Fruit fly (Drosophila melanogaster) whole organism, embryonic: Measurements from ENCODE around the gene Traf-like.

Experiments used
- ATbp ChIP-seq: fragments of 200-800 bp; sonication (Bioruptor generic); optimal IDR thresholded peaks from 2 replicates; lab custom pipeline; 2017; ENCODE audit warnings: missing biosample characterization, mild to moderate bottlenecking, missing genetic modification characterization, missing genetic modification reagents
- B-H1 ChIP-seq: fragments of 200-800 bp; sonication (Bioruptor generic); IDR thresholded peaks from 3 replicates; pipeline ENCODE4 v1.3.6; 2022; ENCODE audit warnings: missing biosample characterization, missing genetic modification characterization
- B-H2 ChIP-seq: fragments of 200-800 bp; sonication (Bioruptor generic); optimal IDR thresholded peaks from 2 replicates; lab custom pipeline; 2018; ENCODE audit warnings: missing biosample characterization, mild to moderate bottlenecking, missing genetic modification characterization
- CG10565 ChIP-seq: fragments of 200-800 bp; sonication (Bioruptor generic); optimal IDR thresholded peaks from 3 replicates; lab custom pipeline; 2016; ENCODE audit warnings: missing biosample characterization, mild to moderate bottlenecking, missing genetic modification characterization
- CG10654 ChIP-seq: fragments of 200-800 bp; sonication (Bioruptor generic); optimal IDR thresholded peaks from 2 replicates; lab custom pipeline; 2016; ENCODE audit warnings: missing biosample characterization, missing genetic modification characterization
- CG11093 ChIP-seq: fragments of 200-800 bp; sonication (Bioruptor generic); IDR thresholded peaks from 3 replicates; pipeline ENCODE4 v1.3.6; 2022; ENCODE audit warnings: missing biosample characterization, missing genetic modification characterization
- CG11456 ChIP-seq: fragments of 200-800 bp; sonication (Bioruptor generic); IDR thresholded peaks from 3 replicates; pipeline ENCODE4 v1.3.6; 2022; ENCODE audit warnings: missing biosample characterization, missing genetic modification characterization
- CG11504 ChIP-seq: fragments of 200-800 bp; sonication (Bioruptor generic); optimal IDR thresholded peaks from 3 replicates; lab custom pipeline; 2019; ENCODE audit warnings: missing biosample characterization, mild to moderate bottlenecking, missing genetic modification characterization, moderate library complexity
- CG12219 ChIP-seq: fragments of 200-800 bp; sonication (Bioruptor generic); optimal IDR thresholded peaks from 3 replicates; lab custom pipeline; 2018; ENCODE audit warnings: missing biosample characterization, mild to moderate bottlenecking, missing genetic modification characterization
- CG14860 ChIP-seq: fragments of 200-800 bp; sonication (Bioruptor generic); IDR thresholded peaks from 3 replicates; pipeline ENCODE4 v1.3.6; 2022; ENCODE audit warnings: missing biosample characterization, missing genetic modification characterization; ENCODE audit not compliant: partially characterized antibody
- CG1647 ChIP-seq: fragments of 200-800 bp; sonication (Bioruptor generic); optimal IDR thresholded peaks from 3 replicates; lab custom pipeline; 2016; ENCODE audit warnings: missing biosample characterization, missing genetic modification characterization
- CG16813 ChIP-seq: fragments of 200-800 bp; sonication (Bioruptor generic); IDR thresholded peaks from 3 replicates; pipeline ENCODE4 v1.3.6; 2022; ENCODE audit warnings: missing biosample characterization, missing genetic modification characterization; ENCODE audit not compliant: partially characterized antibody
- CG16815 ChIP-seq: fragments of 200-800 bp; sonication (Bioruptor generic); optimal IDR thresholded peaks from 3 replicates; lab custom pipeline; 2017; ENCODE audit warnings: missing biosample characterization, mild to moderate bottlenecking, missing genetic modification characterization
- CG17568 ChIP-seq: fragments of 200-800 bp; sonication (Bioruptor generic); optimal IDR thresholded peaks from 2 replicates; lab custom pipeline; 2018; ENCODE audit warnings: missing biosample characterization, mild to moderate bottlenecking, missing genetic modification characterization, moderate library complexity
- CG18262 ChIP-seq: fragments of 200-800 bp; optimal IDR thresholded peaks from 3 replicates; lab custom pipeline; 2019; ENCODE audit warnings: missing biosample characterization, mild to moderate bottlenecking, missing genetic modification characterization, moderate library complexity
- CG2116 ChIP-seq: fragments of 200-800 bp; sonication (Bioruptor generic); optimal IDR thresholded peaks from 3 replicates; lab custom pipeline; 2018; ENCODE audit warnings: missing biosample characterization, mild to moderate bottlenecking, missing genetic modification characterization
- CG32532 ChIP-seq: fragments of 200-800 bp; sonication (Bioruptor generic); IDR thresholded peaks from 2 replicates; pipeline ENCODE4 v1.3.6; 2022; ENCODE audit warnings: missing biosample characterization, missing genetic modification characterization
- CG32767 ChIP-seq: fragments of 200-800 bp; sonication (Bioruptor generic); IDR thresholded peaks from 2 replicates; pipeline ENCODE4 v1.3.6; 2022; ENCODE audit warnings: missing biosample characterization, missing genetic modification characterization
- CG3281 ChIP-seq: fragments of 200-800 bp; sonication (Bioruptor generic); optimal IDR thresholded peaks from 3 replicates; lab custom pipeline; 2017; ENCODE audit warnings: missing biosample characterization, mild to moderate bottlenecking, missing genetic modification characterization
- CG6254 ChIP-seq: fragments of 200-800 bp; sonication (Bioruptor generic); optimal IDR thresholded peaks from 3 replicates; lab custom pipeline; 2017; ENCODE audit warnings: mild to moderate bottlenecking, missing biosample characterization, missing genetic modification reagents, missing genetic modification characterization
- Dad ChIP-seq: fragments of 200-800 bp; sonication (Bioruptor generic); optimal IDR thresholded peaks from 3 replicates; lab custom pipeline; 2016; ENCODE audit warnings: missing biosample characterization, missing genetic modification characterization
- Dfd ChIP-seq, 2 experiments: fragments of >200 bp; optimal IDR thresholded peaks; 2 replicates each; lab custom pipeline; 2017; ENCODE audit warnings: missing biosample characterization in 2 of 2, missing genetic modification characterization in 2 of 2
- Dip2 ChIP-seq: fragments of 200-800 bp; sonication (Bioruptor generic); IDR thresholded peaks from 2 replicates; pipeline ENCODE4 v1.3.6; 2022; ENCODE audit warnings: missing biosample characterization, missing genetic modification characterization
- Doc2 ChIP-seq: fragments of 200-800 bp; sonication (Bioruptor generic); IDR thresholded peaks from 2 replicates; pipeline ENCODE4 v1.3.6; 2022; ENCODE audit warnings: missing biosample characterization, missing genetic modification characterization
- HLHmδ ChIP-seq: fragments of 200-800 bp; sonication (Bioruptor generic); optimal IDR thresholded peaks from 2 replicates; lab custom pipeline; 2018; ENCODE audit warnings: missing biosample characterization, mild to moderate bottlenecking, missing genetic modification characterization, moderate library complexity
- Hey ChIP-seq: fragments of 200-800 bp; sonication (Bioruptor generic); optimal IDR thresholded peaks from 3 replicates; lab custom pipeline; 2018; ENCODE audit warnings: missing biosample characterization, mild to moderate bottlenecking, missing genetic modification characterization
- Lim3 ChIP-seq: fragments of 200-800 bp; sonication (Bioruptor generic); IDR thresholded peaks from 2 replicates; pipeline ENCODE4 v1.3.6; 2022; ENCODE audit warnings: missing biosample characterization, missing genetic modification characterization
- Max ChIP-seq: fragments of 200-800 bp; sonication (Bioruptor generic); optimal IDR thresholded peaks from 2 replicates; lab custom pipeline; 2016; ENCODE audit warnings: missing biosample characterization, mild to moderate bottlenecking, missing genetic modification characterization
- Oli ChIP-seq: fragments of 200-800 bp; sonication (Bioruptor generic); optimal IDR thresholded peaks from 2 replicates; lab custom pipeline; 2018; ENCODE audit warnings: missing biosample characterization, mild to moderate bottlenecking, missing genetic modification characterization, moderate library complexity
- Optix ChIP-seq: fragments of 200-800 bp; sonication (Bioruptor generic); IDR thresholded peaks from 3 replicates; pipeline ENCODE4 v1.3.6; 2022; ENCODE audit warnings: missing biosample characterization, missing genetic modification characterization
- Ravus ChIP-seq: fragments of 200-800 bp; sonication (Bioruptor generic); IDR thresholded peaks from 2 replicates; pipeline ENCODE4 v1.3.6; 2022; ENCODE audit warnings: missing biosample characterization, missing genetic modification characterization
- Sry-β ChIP-seq: fragments of 200-800 bp; sonication (Bioruptor generic); optimal IDR thresholded peaks from 2 replicates; lab custom pipeline; 2018; ENCODE audit warnings: missing biosample characterization, mild to moderate bottlenecking, missing genetic modification characterization, moderate library complexity
- Tbp ChIP-seq: fragments of >200 bp; optimal IDR thresholded peaks from 2 replicates; lab custom pipeline; 2018; ENCODE audit warnings: missing biosample characterization, missing genetic modification characterization
- Trl ChIP-seq, 3 experiments: fragments of >200 bp in 2 of 3; fragments of 200-800 bp in 1 of 3; sonication (Bioruptor generic) in 1 of 3; optimal IDR thresholded peaks; 2 replicates in 1 of 3; 3 replicates in 2 of 3; lab custom pipeline; 2016 to 2017; ENCODE audit warnings: missing biosample characterization in 1 of 3, missing genetic modification characterization in 1 of 3
- bab2 ChIP-seq: fragments of 200-800 bp; sonication (Bioruptor generic); optimal IDR thresholded peaks from 2 replicates; lab custom pipeline; 2016; ENCODE audit warnings: missing biosample characterization, missing genetic modification characterization
- bsh ChIP-seq, 2 experiments: fragments of 200-800 bp; sonication (Bioruptor generic); optimal IDR thresholded peaks; 2 replicates each; lab custom pipeline; 2017 to 2018; ENCODE audit warnings: mild to moderate bottlenecking in 2 of 2, missing biosample characterization in 2 of 2, missing genetic modification characterization in 2 of 2, moderate library complexity in 1 of 2
- ci ChIP-seq: fragments of 200-800 bp; sonication (Bioruptor generic); IDR thresholded peaks from 3 replicates; pipeline ENCODE4 v1.3.6; 2022; ENCODE audit warnings: missing biosample characterization, missing genetic modification characterization
- dysf ChIP-seq: fragments of 200-800 bp; sonication (Bioruptor generic); IDR thresholded peaks from 3 replicates; pipeline ENCODE4 v1.3.6; 2022; ENCODE audit warnings: missing biosample characterization, missing genetic modification characterization
- fd102C ChIP-seq: fragments of 200-800 bp; sonication (Bioruptor generic); optimal IDR thresholded peaks from 2 replicates; lab custom pipeline; 2018; ENCODE audit warnings: missing biosample characterization, mild to moderate bottlenecking, missing genetic modification characterization, moderate library complexity
- gcm ChIP-seq: fragments of 200-800 bp; sonication (Bioruptor generic); optimal IDR thresholded peaks from 2 replicates; lab custom pipeline; 2019; ENCODE audit warnings: missing biosample characterization, mild to moderate bottlenecking, missing genetic modification characterization, moderate library complexity
- grau ChIP-seq: fragments of 200-800 bp; optimal IDR thresholded peaks from 3 replicates; lab custom pipeline; 2019; ENCODE audit warnings: missing biosample characterization, mild to moderate bottlenecking, missing genetic modification characterization, moderate library complexity
- jing ChIP-seq: fragments of 200-800 bp; sonication (Bioruptor generic); optimal IDR thresholded peaks from 2 replicates; lab custom pipeline; 2018; ENCODE audit warnings: missing biosample characterization, mild to moderate bottlenecking, missing genetic modification characterization
- nerfin-1 ChIP-seq: fragments of 200-800 bp; sonication (Bioruptor generic); optimal IDR thresholded peaks from 3 replicates; lab custom pipeline; 2019; ENCODE audit warnings: missing biosample characterization, mild to moderate bottlenecking, missing genetic modification characterization, moderate library complexity
- nmo ChIP-seq: fragments of 200-800 bp; sonication (Bioruptor generic); optimal IDR thresholded peaks from 2 replicates; lab custom pipeline; 2018; ENCODE audit warnings: missing biosample characterization, mild to moderate bottlenecking, missing genetic modification characterization, moderate library complexity
- phol ChIP-seq: fragments of 200-800 bp; sonication (Bioruptor generic); optimal IDR thresholded peaks from 3 replicates; lab custom pipeline; 2018; ENCODE audit warnings: missing biosample characterization, mild to moderate bottlenecking, missing genetic modification characterization, moderate library complexity
- prd ChIP-seq, 3 experiments: fragments of >200 bp in 2 of 3; fragments of 200-800 bp in 1 of 3; sonication (Bioruptor generic) in 1 of 3; optimal IDR thresholded peaks in 2 of 3; IDR thresholded peaks in 1 of 3; 2 replicates in 2 of 3; 3 replicates in 1 of 3; pipeline versions ENCODE4 v1.3.6 to Lab custom; 2017 to 2022; ENCODE audit warnings: missing biosample characterization in 1 of 3, missing genetic modification characterization in 1 of 3
- pzg ChIP-seq: fragments of 200-800 bp; sonication (Bioruptor generic); optimal IDR thresholded peaks from 3 replicates; lab custom pipeline; 2018; ENCODE audit warnings: missing biosample characterization, mild to moderate bottlenecking, missing genetic modification characterization, moderate library complexity
- tin ChIP-seq: fragments of 200-800 bp; sonication (Bioruptor generic); optimal IDR thresholded peaks from 3 replicates; lab custom pipeline; 2016; ENCODE audit warnings: missing biosample characterization, missing genetic modification characterization
- trh ChIP-seq: fragments of 200-800 bp; sonication (Bioruptor generic); optimal IDR thresholded peaks from 2 replicates; lab custom pipeline; 2016; ENCODE audit warnings: missing biosample characterization, missing genetic modification characterization
- yki ChIP-seq: fragments of >200 bp; optimal IDR thresholded peaks from 3 replicates; lab custom pipeline; 2018

Gene Traf-like

dm6 chrX:16426478-16427052 lies 11.7 kb downstream of the Traf-like start (continued):
- TF ChIP-seq bsh (GFP tag; optimal IDR thresholded peaks at IDR 0.05; lab: Kevin White, UChicago): peak in 1 of 2 experiments; percentile 7
- no peak for TF ChIP-seq CG10654 (GFP tag; lab: Kevin White, UChicago)
- TF ChIP-seq Trl (optimal IDR thresholded peaks at IDR 0.05; lab: Kevin White, UChicago): no peak
- TF ChIP-seq Trl (GFP tag; optimal IDR thresholded peaks at IDR 0.05; lab: Kevin White, UChicago): no peak
- TF ChIP-seq CG12219 (GFP tag; lab: Kevin White, UChicago): peak; percentile 5
- TF ChIP-seq bab2 (GFP tag; lab: Kevin White, UChicago): no peak
- no peak for TF ChIP-seq CG11093 (GFP tag; lab: Robert Waterston, UW)
- no peak for TF ChIP-seq CG18262 (tag; lab: Kevin White, UChicago)
- TF ChIP-seq gcm: peak; percentile 22
- no peak for TF ChIP-seq CG11456 (GFP tag; lab: Robert Waterston, UW)
- TF ChIP-seq Dip2 (GFP tag; lab: Robert Waterston, UW): no peak
- no peak for TF ChIP-seq CG16813 (GFP tag; lab: Robert Waterston, UW)
- TF ChIP-seq HLHmδ: no peak
- no peak for TF ChIP-seq Optix (GFP tag; lab: Robert Waterston, UW)
- TF ChIP-seq Ravus (GFP tag; lab: Robert Waterston, UW): no peak
- TF ChIP-seq prd (optimal IDR thresholded peaks at IDR 0.05; lab: Kevin White, UChicago): no peak
- no peak for TF ChIP-seq prd (GFP tag; IDR thresholded peaks at IDR 0.05; lab: Robert Waterston, UW)
- no peak for TF ChIP-seq CG11504
- TF ChIP-seq pzg (GFP tag; lab: Kevin White, UChicago): no peak
- no peak for TF ChIP-seq B-H1 (GFP tag; lab: Robert Waterston, UW)
- no peak for TF ChIP-seq Tbp (GFP tag; lab: Kevin White, UChicago)
- no peak for TF ChIP-seq Doc2
- TF ChIP-seq B-H2 (GFP tag; lab: Kevin White, UChicago): no peak
- TF ChIP-seq jing (GFP tag; lab: Kevin White, UChicago): no peak
- no peak for TF ChIP-seq Dfd (GFP tag; optimal IDR thresholded peaks at IDR 0.05; lab: Kevin White, UChicago)
- TF ChIP-seq tin: no peak
- no peak for TF ChIP-seq dysf (GFP tag; lab: Robert Waterston, UW)
- TF ChIP-seq ATbp (GFP tag; lab: Kevin White, UChicago): peak; percentile 13
- peak; percentile 12 for TF ChIP-seq grau (tag; lab: Kevin White, UChicago)
- no peak for TF ChIP-seq CG1647 (GFP tag; lab: Kevin White, UChicago)
- no peak for TF ChIP-seq trh
- TF ChIP-seq CG16815: no peak
- TF ChIP-seq Lim3: no peak
- TF ChIP-seq CG17568 (GFP tag; lab: Kevin White, UChicago): no peak
- TF ChIP-seq CG14860 (GFP tag; lab: Robert Waterston, UW): no peak
- TF ChIP-seq Dad: no peak
- TF ChIP-seq CG10565 (GFP tag; lab: Kevin White, UChicago): no peak
- TF ChIP-seq phol (tag; lab: Kevin White, UChicago): peak; percentile 30
- TF ChIP-seq Oli (tag; lab: Kevin White, UChicago): no peak
- TF ChIP-seq yki (lab: Kevin White, UChicago): no peak
- TF ChIP-seq nerfin-1 (tag; lab: Kevin White, UChicago): peak; percentile 20
- no peak for TF ChIP-seq Sry-β (GFP tag; lab: Kevin White, UChicago)
- TF ChIP-seq CG6254 (GFP tag; lab: Kevin White, UChicago): no peak
- TF ChIP-seq Max: no peak
- no peak for TF ChIP-seq CG32532
- TF ChIP-seq Hey (tag; lab: Kevin White, UChicago): no peak
- no peak for TF ChIP-seq CG2116
- TF ChIP-seq CG3281 (GFP tag; lab: Kevin White, UChicago): no peak
- no peak for TF ChIP-seq fd102C (GFP tag; lab: Kevin White, UChicago)
- TF ChIP-seq ci (GFP tag; lab: Robert Waterston, UW): 0 out of 3 replicates have a peak, but pooled peaks have one; percentile 26
- TF ChIP-seq CG32767 (GFP tag; lab: Robert Waterston, UW): 0 out of 2 replicates have a peak, but pooled peaks have one; percentile 27
- TF ChIP-seq nmo (GFP tag; lab: Kevin White, UChicago): no peak
